Worm (Caenorhabditis elegans) whole organism, L4/young adult: ENCODE data around the gene C53B7.2.

Source experiments
- W03F9.2 ChIP-seq: fragments of 150-350 bp; optimal IDR thresholded peaks from 2 replicates; lab custom pipeline; 2014; ENCODE audit warnings: missing biosample characterization, missing genetic modification characterization
- dao-5 ChIP-seq: sonication (generic microtip); optimal IDR thresholded peaks from 2 replicates; lab custom pipeline; 2016; ENCODE audit warnings: missing genotype, missing genetic modification characterization, moderate library complexity, missing compliant biosample characterization
- him-1 ChIP-seq: sonication (generic microtip); optimal IDR thresholded peaks from 2 replicates; lab custom pipeline; 2016; ENCODE audit warnings: missing genotype, missing genetic modification reagents, missing genetic modification characterization, missing compliant biosample characterization

- TF ChIP-seq dao-5 (tag; lab: Kevin White, UChicago) (no peak), W03F9.2 (tag; lab: Kevin White, UChicago) (no peak), him-1 (no peak)
Measured at ce11 chrX:6845934-6846333, at the start of gene C53B7.2.
